Worm (Caenorhabditis elegans): Measurements from ENCODE around the gene ceh-92.

ceh-92 gene

ce11 chrIII:11581372-11581771 is at the start of gene ceh-92, which contains the start of gene Y66D12A.6:
Gene ceh-92, plus strand, starts transcription at chrIII:11581600.
Gene Y66D12A.6, minus strand, starts transcription at chrIII:11581402.
- TF ChIP-seq nhr-10 (tag; optimal IDR thresholded peaks at IDR 0.05) (no peak), lsy-2 (tag; optimal IDR thresholded peaks at IDR 0.05) (no peak), mab-5 (tag; optimal IDR thresholded peaks at IDR 0.05) (no peak), alr-1 (tag; optimal IDR thresholded peaks at IDR 0.05) (no peak), nhr-11 (tag; optimal IDR thresholded peaks at IDR 0.05) (no peak), ama-1 (optimal IDR thresholded peaks at IDR 0.05) (no peak), peb-1 (tag; optimal IDR thresholded peaks at IDR 0.05) (no peak), snpc-4 (tag; optimal IDR thresholded peaks at IDR 0.05) (no peak), ceh-16 (tag; optimal IDR thresholded peaks at IDR 0.05) (no peak), unc-62 (GFP tag; optimal IDR thresholded peaks at IDR 0.05) (no peak), Y55F3AM.14 (GFP tag; optimal IDR thresholded peaks at IDR 0.05) (no peak), mbf-1 (tag; optimal IDR thresholded peaks at IDR 0.05) (no peak), nhr-237 (tag; optimal IDR thresholded peaks at IDR 0.05) (no peak), elt-3 (tag; optimal IDR thresholded peaks at IDR 0.05) (no peak), blmp-1 (tag; optimal IDR thresholded peaks at IDR 0.05; ENCODE audit: insufficient read depth) (no peak), lin-13 (GFP tag; optimal IDR thresholded peaks at IDR 0.05) (no peak), lin-39 (tag; optimal IDR thresholded peaks at IDR 0.05) (no peak), sma-9 (GFP tag; optimal IDR thresholded peaks at IDR 0.05) (no peak), sma-9 (tag; optimal IDR thresholded peaks at IDR 0.05) (no peak), nhr-129 (tag; optimal IDR thresholded peaks at IDR 0.05) (no peak)

- TF ChIP-seq peb-1 (tag; optimal IDR thresholded peaks at IDR 0.05) (no peak), nhr-129 (tag; optimal IDR thresholded peaks at IDR 0.05) (no peak), ceh-16 (tag; optimal IDR thresholded peaks at IDR 0.05) (no peak), zag-1 (tag; optimal IDR thresholded peaks at IDR 0.05) (no peak), sma-9 (GFP tag; optimal IDR thresholded peaks at IDR 0.05) (no peak), sma-9 (tag; optimal IDR thresholded peaks at IDR 0.05) (no peak), egl-27 (tag; optimal IDR thresholded peaks at IDR 0.05) (no peak), crh-2 (tag; optimal IDR thresholded peaks at IDR 0.05) (no peak), mbf-1 (tag; optimal IDR thresholded peaks at IDR 0.05) (no peak), nhr-12 (tag; optimal IDR thresholded peaks at IDR 0.05) (no peak), F13H6.1 (tag; optimal IDR thresholded peaks at IDR 0.05) (no peak), nhr-6 (tag; optimal IDR thresholded peaks at IDR 0.05) (no peak), nhr-77 (tag; optimal IDR thresholded peaks at IDR 0.05) (no peak), nhr-23 (tag; optimal IDR thresholded peaks at IDR 0.05) (no peak), skn-1 (tag; optimal IDR thresholded peaks at IDR 0.05) (no peak), snpc-4 (tag; optimal IDR thresholded peaks at IDR 0.05) (no peak)
These were observed 46.7 kb upstream of the ceh-92 start, which contains the start of gene nrps-1 for ce11 chrIII:11534624-11535079. Gene nrps-1, plus strand, starts transcription at chrIII:11534674.

DNA sequence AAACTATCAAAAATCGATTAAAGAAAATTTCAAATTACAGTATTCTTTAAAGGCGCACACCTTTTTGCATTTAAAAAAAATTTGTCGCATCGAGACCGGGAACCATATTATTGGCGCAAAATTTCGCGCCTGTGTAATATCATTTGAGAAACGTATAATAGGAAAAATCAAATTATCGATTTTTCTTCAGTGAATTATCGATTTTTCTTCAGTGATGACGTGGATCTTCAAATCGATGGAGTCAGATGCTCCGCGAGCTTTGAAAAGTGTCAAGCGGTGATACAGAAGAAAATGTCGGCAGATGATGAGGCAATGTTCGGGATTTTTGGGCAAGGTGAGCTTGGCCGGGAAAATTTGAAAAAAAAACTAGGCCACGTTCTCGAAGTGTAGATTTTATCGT is 45.9 kb upstream of the ceh-92 start:
- TF ChIP-seq zag-1 (tag; optimal IDR thresholded peaks at IDR 0.05) (no peak), crh-2 (tag; optimal IDR thresholded peaks at IDR 0.05) (no peak), ZK546.5 (tag; optimal IDR thresholded peaks at IDR 0.05) (no peak), egl-27 (tag; optimal IDR thresholded peaks at IDR 0.05) (no peak), sem-4 (tag; optimal IDR thresholded peaks at IDR 0.05) (no peak), nhr-21 (tag; optimal IDR thresholded peaks at IDR 0.05) (no peak), lin-11 (tag; optimal IDR thresholded peaks at IDR 0.05) (no peak), nhr-23 (tag; optimal IDR thresholded peaks at IDR 0.05) (no peak), nhr-10 (tag; optimal IDR thresholded peaks at IDR 0.05) (no peak), peb-1 (tag; optimal IDR thresholded peaks at IDR 0.05) (no peak)

DNA sequence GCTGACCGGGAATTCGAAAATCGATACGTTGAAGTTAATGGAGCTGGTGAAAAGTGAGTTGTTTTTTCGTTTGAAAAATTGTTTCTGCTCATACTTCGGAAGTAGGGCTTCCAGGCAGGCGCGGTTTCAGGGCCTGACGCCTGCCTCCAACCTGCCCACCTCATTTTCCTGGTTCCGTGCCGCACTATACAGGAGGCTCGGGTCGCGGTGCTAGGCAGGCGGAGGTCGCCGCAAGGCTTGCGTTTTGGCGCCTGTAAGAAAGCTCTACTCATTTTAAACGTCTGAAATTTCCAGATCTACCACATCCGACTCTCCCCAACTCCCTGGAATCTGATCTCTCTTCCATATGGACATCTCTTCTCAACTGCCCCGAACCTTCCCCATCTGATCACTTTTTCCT is 36.5 kb upstream of the ceh-92 start:
- no peak for TF ChIP-seq sma-9 (GFP tag; optimal IDR thresholded peaks at IDR 0.05)
- TF ChIP-seq sma-9 (tag; optimal IDR thresholded peaks at IDR 0.05) = no peak

- TF ChIP-seq nhr-10 (tag; optimal IDR thresholded peaks at IDR 0.05) = no peak
- TF ChIP-seq fos-1 (tag; optimal IDR thresholded peaks at IDR 0.05) = peak; percentile 3
- TF ChIP-seq unc-62 (GFP tag; optimal IDR thresholded peaks at IDR 0.05) = no peak
- TF ChIP-seq ceh-16 (tag; optimal IDR thresholded peaks at IDR 0.05) = no peak
- TF ChIP-seq peb-1 (tag; optimal IDR thresholded peaks at IDR 0.05) = no peak
- no peak for TF ChIP-seq elt-3 (tag; optimal IDR thresholded peaks at IDR 0.05)
These were observed 33.3 kb upstream of the ceh-92 start, which contains the start of gene Y66D12A.13 for ce11 chrIII:11548070-11548469. Gene Y66D12A.13, plus strand, starts transcription at chrIII:11548370.

All from whole organism, L2 larva.